Worm (Caenorhabditis elegans): ENCODE results near the gene Y57A10A.2.
A peak's percentile ranks its signal among the peaks of the same experiment; 100 is the strongest.

Y57A10A.2 gene

ce11 chrII:12185710-12186109 is 38.3 kb downstream of the Y57A10A.2 start, which contains the start of gene Y57A10A.14 (continued):
- TF ChIP-seq jun-1 (tag; optimal IDR thresholded peaks at IDR 0.05) (peak; percentile 39), hlh-4 (tag; optimal IDR thresholded peaks at IDR 0.05) (no peak), lsy-2 (tag; optimal IDR thresholded peaks at IDR 0.05) (no peak), lin-39 (tag; optimal IDR thresholded peaks at IDR 0.05) (no peak)

DNA sequence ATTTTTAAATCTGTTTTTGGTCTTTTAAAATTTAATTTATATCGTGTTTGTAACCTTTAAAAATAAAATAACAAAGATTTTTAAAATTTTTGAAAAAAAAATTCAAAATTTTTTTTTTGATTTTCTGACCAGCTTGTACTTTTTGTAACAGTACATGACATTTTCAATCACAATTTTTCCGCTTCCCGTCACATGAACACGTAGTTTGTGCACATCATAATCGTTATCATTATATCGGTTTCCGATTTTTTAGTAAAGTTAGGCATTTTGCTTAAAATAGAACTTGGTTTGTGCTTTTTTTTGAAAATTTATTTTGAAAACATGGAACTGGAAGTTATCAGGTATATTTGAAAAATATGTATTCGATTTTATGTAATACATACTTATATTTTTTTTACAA is 39.3 kb downstream of the Y57A10A.2 start:
- TF ChIP-seq nhr-77 (tag; optimal IDR thresholded peaks at IDR 0.05) (no peak), elt-2 (tag; optimal IDR thresholded peaks at IDR 0.05) (peak; percentile 47)

DNA sequence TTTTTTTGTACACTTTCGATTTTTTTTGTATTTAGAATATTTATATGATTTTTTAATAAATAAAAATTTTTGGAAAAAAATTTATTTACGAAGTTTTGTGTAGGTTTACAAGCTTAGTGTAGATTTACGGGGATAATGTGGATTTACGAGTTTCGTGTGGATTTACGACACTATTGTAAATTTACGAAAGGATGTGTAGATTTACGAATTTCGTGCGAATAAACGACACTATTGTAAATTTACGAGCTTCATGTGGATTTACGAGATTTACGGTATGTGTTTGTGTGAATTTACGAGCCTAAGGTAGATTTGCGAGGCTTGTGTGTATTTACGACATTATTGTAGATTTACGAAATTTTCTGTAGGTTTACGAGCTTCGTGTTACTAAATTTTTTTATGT is 41.8 kb downstream of the Y57A10A.2 start:
- TF ChIP-seq zip-4 (GFP tag; optimal IDR thresholded peaks at IDR 0.05) (no peak), efl-1 (optimal IDR thresholded peaks at IDR 0.05) (no peak), efl-1 (GFP tag; optimal IDR thresholded peaks at IDR 0.05 in 1 of 2) (peak in 1 of 2 experiments; percentile 67)

- TF ChIP-seq nhr-12 (tag; optimal IDR thresholded peaks at IDR 0.05) = no peak
- no peak for TF ChIP-seq efl-1 (optimal IDR thresholded peaks at IDR 0.05)
- peak in 1 of 2 experiments; percentile 75 for TF ChIP-seq efl-1 (GFP tag; optimal IDR thresholded peaks at IDR 0.05 in 1 of 2)
These were observed 51.8 kb downstream of the Y57A10A.2 start for ce11 chrII:12199209-12199608.
